Fruit fly (Drosophila melanogaster) whole organism, wandering third instar larva: ENCODE data around the gene CG33648.

Source experiments
- Abd-B ChIP-seq: fragments of >200 bp; optimal IDR thresholded peaks from 2 replicates; lab custom pipeline; 2017; ENCODE audit warnings: missing biosample characterization, missing genetic modification characterization
- CG32264 ChIP-seq: fragments of 200-800 bp; sonication (Bioruptor generic); optimal IDR thresholded peaks from 2 replicates; lab custom pipeline; 2016; ENCODE audit warnings: missing biosample characterization, missing genetic modification characterization
- CG9705 ChIP-seq: fragments of 200-800 bp; sonication (Bioruptor generic); optimal IDR thresholded peaks from 2 replicates; lab custom pipeline; 2018; ENCODE audit warnings: missing biosample characterization, mild to moderate bottlenecking, missing genetic modification characterization
- CrebA ChIP-seq: fragments of 200-800 bp; sonication (Bioruptor generic); optimal IDR thresholded peaks from 2 replicates; lab custom pipeline; 2016; ENCODE audit warnings: missing biosample characterization, mild to moderate bottlenecking, missing genetic modification characterization, borderline replicate concordance
- Dfd ChIP-seq: fragments of >200 bp; optimal IDR thresholded peaks from 2 replicates; lab custom pipeline; 2017; ENCODE audit warnings: missing biosample characterization, missing genetic modification characterization
- Dif ChIP-seq: fragments of 200-275, 200-300 bp; sonication (Bioruptor generic); optimal IDR thresholded peaks from 2 replicates; lab custom pipeline; 2018; ENCODE audit warnings: missing biosample characterization, missing genetic modification characterization; ENCODE audit not compliant: partially characterized antibody
- GATAd ChIP-seq: sonication (Bioruptor generic); optimal IDR thresholded peaks from 2 replicates; lab custom pipeline; 2016; ENCODE audit warnings: missing biosample characterization, missing genetic modification characterization
- HLH106 ChIP-seq: fragments of 200-800 bp; optimal IDR thresholded peaks from 3 replicates; lab custom pipeline; 2019; ENCODE audit warnings: missing biosample characterization, mild to moderate bottlenecking, missing genetic modification characterization, moderate library complexity
- Hnf4 ChIP-seq: fragments of 200-800 bp; sonication (Bioruptor generic); optimal IDR thresholded peaks from 2 replicates; lab custom pipeline; 2016; ENCODE audit warnings: missing biosample characterization, mild to moderate bottlenecking, missing genetic modification characterization
- Hr78 ChIP-seq: fragments of >200 bp; optimal IDR thresholded peaks from 2 replicates; lab custom pipeline; 2017; ENCODE audit warnings: missing biosample characterization, missing genetic modification characterization
- Hr83 ChIP-seq: fragments of 200-300 bp; sonication (Bioruptor generic); optimal IDR thresholded peaks from 2 replicates; lab custom pipeline; 2016; ENCODE audit warnings: missing biosample characterization, mild to moderate bottlenecking, missing genetic modification characterization, moderate library complexity; ENCODE audit not compliant: poor library complexity, severe bottlenecking
- Jra ChIP-seq: sonication (Bioruptor generic); optimal IDR thresholded peaks from 2 replicates; lab custom pipeline; 2016; ENCODE audit warnings: missing biosample characterization, missing genetic modification characterization
- Mio ChIP-seq: sonication (Bioruptor generic); optimal IDR thresholded peaks from 2 replicates; lab custom pipeline; 2016; ENCODE audit warnings: missing biosample characterization, missing genetic modification characterization
- Myc ChIP-seq: fragments of >200 bp; optimal IDR thresholded peaks from 2 replicates; lab custom pipeline; 2017
- N ChIP-seq: fragments of >200 bp; optimal IDR thresholded peaks from 2 replicates; lab custom pipeline; 2018; ENCODE audit warnings: missing biosample characterization, missing external identifiers, missing genetic modification characterization
- OdsH ChIP-seq: fragments of 200-800 bp; sonication (Bioruptor generic); optimal IDR thresholded peaks from 2 replicates; lab custom pipeline; 2016; ENCODE audit warnings: missing biosample characterization, mild to moderate bottlenecking, missing genetic modification characterization
- Rel ChIP-seq, 2 experiments: fragments of 200-800 bp; sonication (Bioruptor generic) in 1 of 2; optimal IDR thresholded peaks; 2 replicates in 1 of 2; 3 replicates in 1 of 2; lab custom pipeline; 2016 to 2019; ENCODE audit warnings: mild to moderate bottlenecking in 2 of 2, missing biosample characterization in 2 of 2, missing genetic modification characterization in 2 of 2, moderate library complexity in 1 of 2
- Sp1 ChIP-seq: fragments of 200-800 bp; sonication (Bioruptor generic); optimal IDR thresholded peaks from 3 replicates; lab custom pipeline; 2019; ENCODE audit warnings: missing biosample characterization, mild to moderate bottlenecking, missing genetic modification characterization, moderate library complexity
- Vsx2 ChIP-seq: fragments of 200-300, 225-300 bp; sonication (Bioruptor generic); optimal IDR thresholded peaks from 2 replicates; lab custom pipeline; 2018; ENCODE audit warnings: missing biosample characterization, missing genetic modification characterization; ENCODE audit not compliant: partially characterized antibody
- br ChIP-seq: fragments of 200-800 bp; sonication (Bioruptor generic); optimal IDR thresholded peaks from 2 replicates; lab custom pipeline; 2016; ENCODE audit warnings: missing biosample characterization, missing genetic modification characterization
- brk ChIP-seq: fragments of 200-800 bp; sonication (Bioruptor generic); optimal IDR thresholded peaks from 2 replicates; lab custom pipeline; 2016; ENCODE audit warnings: missing biosample characterization, mild to moderate bottlenecking, missing genetic modification characterization
- dl ChIP-seq, 2 experiments: fragments of 175-275, 200-275 bp in 1 of 2; fragments of 200-275 bp in 1 of 2; sonication (Bioruptor generic); optimal IDR thresholded peaks; lab custom pipeline; 2018; ENCODE audit warnings: mild to moderate bottlenecking in 2 of 2, missing biosample characterization in 2 of 2, missing genetic modification characterization in 2 of 2, moderate library complexity in 2 of 2; ENCODE audit not compliant: partially characterized antibody in 2 of 2, insufficient read depth in 1 of 2
- dmrt93B ChIP-seq: fragments of 200-800 bp; sonication (Bioruptor generic); optimal IDR thresholded peaks from 2 replicates; lab custom pipeline; 2018; ENCODE audit warnings: missing biosample characterization, mild to moderate bottlenecking, missing genetic modification characterization
- dsf ChIP-seq: sonication (Bioruptor generic); optimal IDR thresholded peaks from 2 replicates; lab custom pipeline; 2016; ENCODE audit warnings: missing biosample characterization, missing genetic modification characterization, borderline replicate concordance
- ey ChIP-seq: fragments of 200-800 bp; sonication (Bioruptor generic); optimal IDR thresholded peaks from 2 replicates; lab custom pipeline; 2016; ENCODE audit warnings: missing biosample characterization, missing genetic modification characterization
- foxo ChIP-seq, 2 experiments: fragments of 200-800 bp; sonication (Bioruptor generic); optimal IDR thresholded peaks; 2 replicates in 1 of 2; 3 replicates in 1 of 2; lab custom pipeline; 2016 to 2017; ENCODE audit warnings: missing biosample characterization in 2 of 2, missing genetic modification characterization in 2 of 2
- fru ChIP-seq: fragments of 200-800 bp; sonication (Bioruptor generic); optimal IDR thresholded peaks from 3 replicates; lab custom pipeline; 2016; ENCODE audit warnings: missing biosample characterization, mild to moderate bottlenecking, missing genetic modification characterization
- h ChIP-seq: fragments of 200-800 bp; sonication (Bioruptor generic); optimal IDR thresholded peaks from 3 replicates; lab custom pipeline; 2016; ENCODE audit warnings: missing biosample characterization, mild to moderate bottlenecking, missing genetic modification characterization
- jim ChIP-seq: fragments of 175-275, 200-325 bp; sonication (Bioruptor generic); optimal IDR thresholded peaks from 2 replicates; lab custom pipeline; 2016; ENCODE audit warnings: missing biosample characterization, mild to moderate bottlenecking, missing genetic modification characterization
- lola ChIP-seq: fragments of >200 bp; optimal IDR thresholded peaks from 2 replicates; lab custom pipeline; 2017; ENCODE audit warnings: missing biosample characterization, missing genetic modification characterization
- pan ChIP-seq: fragments of >200 bp; optimal IDR thresholded peaks from 2 replicates; lab custom pipeline; 2017
- psq ChIP-seq: fragments of 200-800 bp; sonication (Bioruptor generic); optimal IDR thresholded peaks from 3 replicates; lab custom pipeline; 2017; ENCODE audit warnings: missing biosample characterization, mild to moderate bottlenecking, missing genetic modification characterization, moderate library complexity
- rgr ChIP-seq: fragments of 200-800 bp; sonication (Bioruptor generic); optimal IDR thresholded peaks from 3 replicates; lab custom pipeline; 2016; ENCODE audit warnings: missing biosample characterization, mild to moderate bottlenecking, missing genetic modification characterization
- sage ChIP-seq: fragments of 200-800 bp; sonication (Bioruptor generic); optimal IDR thresholded peaks from 2 replicates; lab custom pipeline; 2016; ENCODE audit warnings: missing biosample characterization, mild to moderate bottlenecking, missing genetic modification characterization
- sv ChIP-seq: fragments of 200-800 bp; sonication (Bioruptor generic); optimal IDR thresholded peaks from 3 replicates; lab custom pipeline; 2016; ENCODE audit warnings: missing biosample characterization, missing genetic modification characterization
- tai ChIP-seq: sonication (Bioruptor generic); optimal IDR thresholded peaks from 2 replicates; lab custom pipeline; 2016; ENCODE audit warnings: missing biosample characterization, missing genetic modification characterization
- usp ChIP-seq: fragments of >200 bp; optimal IDR thresholded peaks from 2 replicates; lab custom pipeline; 2017; ENCODE audit warnings: missing biosample characterization, missing genetic modification characterization
- woc ChIP-seq: sonication (Bioruptor generic); optimal IDR thresholded peaks from 2 replicates; lab custom pipeline; 2016; ENCODE audit warnings: missing biosample characterization, mild to moderate bottlenecking, missing genetic modification characterization

The CG33648 gene

DNA sequence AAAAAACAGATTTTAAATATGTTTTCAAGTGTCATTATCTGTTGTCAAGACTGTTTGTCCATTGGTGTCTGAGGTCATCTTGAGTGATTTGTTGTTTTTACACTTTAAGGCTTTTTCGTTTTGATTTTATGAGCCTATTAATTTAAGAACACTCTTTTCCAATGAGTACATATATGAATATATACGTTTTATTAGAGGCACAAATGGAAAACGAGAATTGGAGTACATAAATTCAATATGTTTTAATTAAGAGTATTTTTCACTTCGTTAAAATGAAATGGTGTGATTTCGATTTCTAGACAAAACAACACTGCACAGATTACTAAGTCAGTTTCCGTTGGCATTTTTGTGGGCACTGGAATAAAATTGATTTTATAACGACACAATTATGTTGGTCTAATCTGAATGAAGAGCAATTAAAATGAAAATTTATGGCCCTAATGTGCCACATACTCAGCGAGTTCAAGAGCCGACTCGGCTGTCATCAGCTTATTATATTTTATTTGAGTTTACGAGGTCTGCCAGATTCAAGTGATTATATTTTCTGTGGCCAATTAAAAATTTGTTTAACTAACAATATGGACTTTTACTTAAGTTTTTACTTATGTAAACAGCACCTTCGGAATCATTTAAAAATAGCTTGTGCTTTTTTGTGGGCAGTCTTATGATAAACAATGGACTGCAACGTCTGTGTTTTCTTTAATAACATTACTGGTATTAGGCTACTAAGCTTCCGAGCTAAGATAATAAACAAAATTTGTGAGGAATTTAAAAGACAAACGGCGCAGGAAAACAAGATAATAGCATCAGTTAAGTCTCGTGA lies 22.8 kb upstream of the CG33648 start:
- TF ChIP-seq usp (GFP tag; lab: Kevin White, UChicago): no peak
- TF ChIP-seq OdsH: peak; percentile 19
- no peak for TF ChIP-seq CG9705 (GFP tag; lab: Kevin White, UChicago)
- TF ChIP-seq jim: no peak
- TF ChIP-seq lola: no peak
- no peak for TF ChIP-seq Rel (GFP tag; optimal IDR thresholded peaks at IDR 0.05; lab: Kevin White, UChicago)
- TF ChIP-seq Rel (tag; optimal IDR thresholded peaks at IDR 0.05; lab: Kevin White, UChicago): no peak
- TF ChIP-seq Abd-B: no peak
- no peak for TF ChIP-seq tai (GFP tag; lab: Kevin White, UChicago)
- no peak for TF ChIP-seq Mio (GFP tag; lab: Kevin White, UChicago)
- TF ChIP-seq pan: no peak
- no peak for TF ChIP-seq Vsx2 (GFP tag; lab: Kevin White, UChicago)
- TF ChIP-seq Sp1 (GFP tag; lab: Kevin White, UChicago): peak; percentile 17
- no peak for TF ChIP-seq rgr
- TF ChIP-seq Dif (GFP tag; lab: Kevin White, UChicago): no peak
- no peak for TF ChIP-seq psq (GFP tag; lab: Kevin White, UChicago)
- no peak for TF ChIP-seq fru (GFP tag; lab: Kevin White, UChicago)
- no peak for TF ChIP-seq GATAd (GFP tag; lab: Kevin White, UChicago)
- peak; percentile 35 for TF ChIP-seq Hnf4 (GFP tag; lab: Kevin White, UChicago)

- peak; percentile 79 for TF ChIP-seq sage (GFP tag; lab: Kevin White, UChicago)
- peak; percentile 80 for TF ChIP-seq tai (GFP tag; lab: Kevin White, UChicago)
- no peak for TF ChIP-seq usp (GFP tag; lab: Kevin White, UChicago)
- no peak for TF ChIP-seq Vsx2 (GFP tag; lab: Kevin White, UChicago)
- peak; percentile 39 for TF ChIP-seq Hr83 (GFP tag; lab: Kevin White, UChicago)
- TF ChIP-seq Mio (GFP tag; lab: Kevin White, UChicago): peak; percentile 6
- peak; percentile 61 for TF ChIP-seq dmrt93B (GFP tag; lab: Kevin White, UChicago)
- no peak for TF ChIP-seq dl (GFP tag; optimal IDR thresholded peaks at IDR 0.05; lab: Kevin White, UChicago; ENCODE audit: insufficient read depth in 1 of 2, partially characterized antibody in 2 of 2)
- TF ChIP-seq CG9705 (GFP tag; lab: Kevin White, UChicago): peak; percentile 15
- TF ChIP-seq Rel (GFP tag; optimal IDR thresholded peaks at IDR 0.05; lab: Kevin White, UChicago): peak; percentile 32
- TF ChIP-seq Rel (tag; optimal IDR thresholded peaks at IDR 0.05; lab: Kevin White, UChicago): no peak
- TF ChIP-seq Sp1 (GFP tag; lab: Kevin White, UChicago): peak; percentile 77
- peak; percentile 86 for TF ChIP-seq OdsH
- TF ChIP-seq Dif (GFP tag; lab: Kevin White, UChicago): no peak
- peak; percentile 88 for TF ChIP-seq ey (GFP tag; lab: Kevin White, UChicago)
- TF ChIP-seq Myc (lab: Kevin White, UChicago): no peak
- TF ChIP-seq Dfd (GFP tag; lab: Kevin White, UChicago): no peak
- TF ChIP-seq Hr78 (GFP tag; lab: Kevin White, UChicago): no peak
- TF ChIP-seq GATAd (GFP tag; lab: Kevin White, UChicago): no peak
- TF ChIP-seq br (GFP tag; lab: Kevin White, UChicago): peak; percentile 86
- peak; percentile 5 to 92 for TF ChIP-seq foxo (GFP tag; optimal IDR thresholded peaks at IDR 0.05; lab: Kevin White, UChicago)
- TF ChIP-seq psq (GFP tag; lab: Kevin White, UChicago): peak; percentile 79
- TF ChIP-seq N (GFP tag; lab: Kevin White, UChicago): no peak
- TF ChIP-seq Abd-B: no peak
- peak; percentile 89 for TF ChIP-seq rgr
- peak; percentile 91 for TF ChIP-seq fru (GFP tag; lab: Kevin White, UChicago)
- TF ChIP-seq HLH106 (tag; lab: Kevin White, UChicago): peak; percentile 74
- TF ChIP-seq sv: peak; percentile 83
- peak; percentile 64 for TF ChIP-seq Jra
- peak; percentile 90 for TF ChIP-seq h (GFP tag; lab: Kevin White, UChicago)
- peak; percentile 89 for TF ChIP-seq Hnf4 (GFP tag; lab: Kevin White, UChicago)
- TF ChIP-seq dsf (GFP tag; lab: Kevin White, UChicago): peak; percentile 24
- TF ChIP-seq brk (GFP tag; lab: Kevin White, UChicago): peak; percentile 70
- peak; percentile 6 for TF ChIP-seq CrebA
- no peak for TF ChIP-seq jim
- peak; percentile 72 for TF ChIP-seq woc (GFP tag; lab: Kevin White, UChicago)
- TF ChIP-seq lola: no peak
- peak; percentile 71 for TF ChIP-seq CG32264 (GFP tag; lab: Kevin White, UChicago)
- TF ChIP-seq pan: no peak
These were observed 21.3 kb upstream of the CG33648 start for dm6 chr2L:14502578-14503426.
